Worm (Caenorhabditis elegans) whole organism, L1 larva: ENCODE data around the gene best-19.

ENCODE experiments used
- C16A3.4 ChIP-seq: fragments of 150-350 bp; optimal IDR thresholded peaks from 2 replicates; lab custom pipeline; 2014; ENCODE audit warnings: missing biosample characterization, missing genetic modification characterization
- C34B4.2 ChIP-seq: sonication (generic microtip); optimal IDR thresholded peaks from 2 replicates; lab custom pipeline; 2017; ENCODE audit warnings: mild to moderate bottlenecking, missing genetic modification characterization, missing compliant biosample characterization
- F16B12.6 ChIP-seq: fragments of 150-350 bp; optimal IDR thresholded peaks from 2 replicates; lab custom pipeline; 2014; ENCODE audit warnings: missing biosample characterization, missing genetic modification characterization
- Y116A8C.19 ChIP-seq: sonication (generic microtip); optimal IDR thresholded peaks from 2 replicates; lab custom pipeline; 2016; ENCODE audit warnings: missing compliant biosample characterization, missing genetic modification characterization, borderline replicate concordance
- aha-1 ChIP-seq: fragments of 150-350 bp; optimal IDR thresholded peaks from 2 replicates; lab custom pipeline; 2014; ENCODE audit warnings: missing biosample characterization, missing genetic modification characterization
- aly-2 ChIP-seq: fragments of 150-350 bp; optimal IDR thresholded peaks from 2 replicates; lab custom pipeline; 2014; ENCODE audit warnings: missing biosample characterization, missing genetic modification characterization
- ama-1 ChIP-seq: fragments of 150-350 bp; optimal IDR thresholded peaks from 2 replicates; lab custom pipeline; 2014
- ceh-63 ChIP-seq: fragments of 200-800 bp; sonication (Bioruptor generic); optimal IDR thresholded peaks from 2 replicates; lab custom pipeline; 2018; ENCODE audit warnings: mild to moderate bottlenecking, missing genetic modification characterization, missing compliant biosample characterization
- ceh-8 ChIP-seq: fragments of 200-800 bp; sonication (Bioruptor generic); optimal IDR thresholded peaks from 2 replicates; lab custom pipeline; 2018; ENCODE audit warnings: mild to moderate bottlenecking, missing genetic modification characterization, moderate library complexity, missing compliant biosample characterization
- ceh-82 ChIP-seq, 3 experiments: fragments of 150-350 bp in 1 of 3; sonication (generic microtip) in 2 of 3; optimal IDR thresholded peaks; 2 replicates each; lab custom pipeline; 2014 to 2017; ENCODE audit warnings: missing biosample characterization in 3 of 3, missing genetic modification characterization in 3 of 3
- dsc-1 ChIP-seq: sonication (generic microtip); optimal IDR thresholded peaks from 2 replicates; lab custom pipeline; 2016; ENCODE audit warnings: mild to moderate bottlenecking, missing genetic modification characterization, missing compliant biosample characterization
- efl-1 ChIP-seq, 4 experiments: fragments of 150-350 bp; optimal IDR thresholded peaks in 3 of 4; peaks in 1 of 4; 1 replicate in 1 of 4; 2 replicates in 3 of 4; lab custom pipeline; 2014; ENCODE audit warnings: missing biosample characterization in 2 of 4, missing genetic modification characterization in 2 of 4, missing genetic modification reagents in 2 of 4
- egl-27 ChIP-seq, 2 experiments: fragments of 150-350 bp in 1 of 2; sonication (generic microtip); optimal IDR thresholded peaks; 3 replicates each; lab custom pipeline; 2017 to 2018; ENCODE audit warnings: missing biosample characterization in 2 of 2, missing genetic modification characterization in 2 of 2, missing genetic modification reagents in 2 of 2
- elt-2 ChIP-seq: sonication (generic microtip); optimal IDR thresholded peaks from 2 replicates; lab custom pipeline; 2016; ENCODE audit warnings: missing genetic modification characterization, mild to moderate bottlenecking, inconsistent platforms, missing compliant biosample characterization, missing genetic modification reagents
- elt-3 ChIP-seq, 6 experiments: fragments of 150-350 bp in 1 of 6; sonication (generic microtip); optimal IDR thresholded peaks; 2 replicates each; lab custom pipeline; 2017 to 2018; ENCODE audit warnings: missing biosample characterization in 6 of 6, missing genetic modification characterization in 6 of 6, inconsistent platforms in 1 of 6
- ets-5 ChIP-seq: fragments of 200-800 bp; sonication (Bioruptor generic); IDR thresholded peaks from 2 replicates; pipeline ENCODE4 v1.3.6; 2022; ENCODE audit warnings: missing genetic modification characterization, missing compliant biosample characterization
- fkh-10 ChIP-seq: sonication (generic microtip); optimal IDR thresholded peaks from 2 replicates; lab custom pipeline; 2017; ENCODE audit warnings: missing biosample characterization, missing genetic modification reagents, missing genetic modification characterization
- fkh-4 ChIP-seq: sonication (generic microtip); optimal IDR thresholded peaks from 2 replicates; lab custom pipeline; 2016; ENCODE audit warnings: missing compliant biosample characterization, missing genetic modification characterization, borderline replicate concordance
- fkh-8 ChIP-seq: sonication (generic microtip); optimal IDR thresholded peaks from 2 replicates; lab custom pipeline; 2016; ENCODE audit warnings: mild to moderate bottlenecking, missing genetic modification characterization, missing compliant biosample characterization
- fos-1 ChIP-seq: fragments of 150-350 bp; optimal IDR thresholded peaks from 2 replicates; lab custom pipeline; 2014; ENCODE audit warnings: missing biosample characterization, missing genetic modification characterization
- irx-1 ChIP-seq: sonication (generic microtip); optimal IDR thresholded peaks from 2 replicates; lab custom pipeline; 2016; ENCODE audit warnings: missing genetic modification characterization, missing compliant biosample characterization
- isw-1 ChIP-seq: fragments of 200-800 bp; sonication (Bioruptor generic); IDR thresholded peaks from 2 replicates; pipeline ENCODE4 v1.3.6; 2022; ENCODE audit warnings: missing genetic modification characterization, missing compliant biosample characterization
- jun-1 ChIP-seq: fragments of 150-350 bp; optimal IDR thresholded peaks from 2 replicates; lab custom pipeline; 2014; ENCODE audit warnings: missing biosample characterization, missing genetic modification reagents, missing genetic modification characterization
- lin-14 ChIP-seq: fragments of 200-800 bp; sonication (Bioruptor generic); optimal IDR thresholded peaks from 2 replicates; lab custom pipeline; 2018; ENCODE audit warnings: mild to moderate bottlenecking, missing genetic modification characterization, moderate library complexity, missing compliant biosample characterization
- lin-15B ChIP-seq: fragments of 150-350 bp; sonication (generic microtip); optimal IDR thresholded peaks from 3 replicates; lab custom pipeline; 2014; ENCODE audit warnings: missing biosample characterization, missing genetic modification characterization
- lin-35 ChIP-seq, 2 experiments: fragments of 150-350 bp; optimal IDR thresholded peaks; 2 replicates each; lab custom pipeline; 2014; ENCODE audit warnings: missing biosample characterization in 2 of 2, missing genetic modification characterization in 2 of 2, missing genetic modification reagents in 2 of 2
- lir-3 ChIP-seq: sonication (generic microtip); optimal IDR thresholded peaks from 2 replicates; lab custom pipeline; 2016; ENCODE audit warnings: mild to moderate bottlenecking, missing genetic modification characterization, moderate library complexity, missing compliant biosample characterization; ENCODE audit not compliant: poor library complexity
- lsy-2 ChIP-seq, 2 experiments: fragments of 150-350 bp; optimal IDR thresholded peaks; 2 replicates each; lab custom pipeline; 2014; ENCODE audit warnings: missing biosample characterization in 2 of 2, missing genetic modification characterization in 2 of 2
- mdl-1 ChIP-seq, 2 experiments: fragments of 150-350 bp; optimal IDR thresholded peaks; 2 replicates each; lab custom pipeline; 2014 to 2017; ENCODE audit warnings: missing biosample characterization in 2 of 2, missing genetic modification characterization in 2 of 2, inconsistent platforms in 1 of 2
- nhr-19 ChIP-seq: fragments of 200-800 bp; sonication (Bioruptor generic); conservative IDR thresholded peaks from 2 replicates; pipeline ENCODE4 v1.3.6; 2022; ENCODE audit warnings: missing genetic modification characterization, missing compliant biosample characterization
- nhr-20 ChIP-seq: sonication (generic microtip); optimal IDR thresholded peaks from 2 replicates; lab custom pipeline; 2016; ENCODE audit warnings: mild to moderate bottlenecking, missing genetic modification characterization, missing compliant biosample characterization
- nhr-28 ChIP-seq: fragments of 150-350 bp; optimal IDR thresholded peaks from 2 replicates; lab custom pipeline; 2014; ENCODE audit warnings: missing biosample characterization, missing genetic modification characterization
- nhr-47 ChIP-seq: sonication (generic microtip); optimal IDR thresholded peaks from 2 replicates; lab custom pipeline; 2016; ENCODE audit warnings: mild to moderate bottlenecking, missing genetic modification characterization, moderate library complexity, missing compliant biosample characterization
- nhr-71 ChIP-seq: sonication (generic microtip); optimal IDR thresholded peaks from 2 replicates; lab custom pipeline; 2016; ENCODE audit warnings: mild to moderate bottlenecking, missing genetic modification characterization, moderate library complexity, missing compliant biosample characterization
- nhr-76 ChIP-seq: sonication (generic microtip); optimal IDR thresholded peaks from 2 replicates; lab custom pipeline; 2017; ENCODE audit warnings: missing biosample characterization, missing genetic modification characterization
- nhr-77 ChIP-seq: fragments of 150-350 bp; optimal IDR thresholded peaks from 2 replicates; lab custom pipeline; 2014; ENCODE audit warnings: missing biosample characterization, missing genetic modification characterization
- nhr-84 ChIP-seq: sonication (generic microtip); optimal IDR thresholded peaks from 2 replicates; lab custom pipeline; 2017; ENCODE audit warnings: missing biosample characterization, missing genetic modification characterization
- nhr-85 ChIP-seq: sonication (generic microtip); peaks from one replicate; lab custom pipeline; 2016; ENCODE audit warnings: missing genetic modification characterization, inconsistent platforms, missing compliant biosample characterization
- nhr-90 ChIP-seq: sonication (generic microtip); optimal IDR thresholded peaks from 2 replicates; lab custom pipeline; 2016; ENCODE audit warnings: mild to moderate bottlenecking, missing genetic modification characterization, missing compliant biosample characterization; ENCODE audit not compliant: poor library complexity
- rnt-1 ChIP-seq: sonication (generic microtip); optimal IDR thresholded peaks from 2 replicates; lab custom pipeline; 2016; ENCODE audit warnings: mild to moderate bottlenecking, missing genetic modification characterization, moderate library complexity, missing compliant biosample characterization
- skn-1 ChIP-seq: fragments of 150-350 bp; optimal IDR thresholded peaks from 2 replicates; lab custom pipeline; 2014; ENCODE audit warnings: missing biosample characterization, missing genetic modification characterization
- snu-23 ChIP-seq: sonication (generic microtip); optimal IDR thresholded peaks from 2 replicates; lab custom pipeline; 2016; ENCODE audit warnings: missing genetic modification characterization, missing compliant biosample characterization
- swsn-7 ChIP-seq: sonication (generic microtip); optimal IDR thresholded peaks from 2 replicates; lab custom pipeline; 2016; ENCODE audit warnings: missing genetic modification characterization, missing compliant biosample characterization
- tlp-1 ChIP-seq: fragments of 150-350 bp; optimal IDR thresholded peaks from 2 replicates; lab custom pipeline; 2014; ENCODE audit warnings: missing biosample characterization, missing genetic modification characterization
- unc-86 ChIP-seq: sonication (generic microtip); optimal IDR thresholded peaks from 2 replicates; lab custom pipeline; 2016; ENCODE audit warnings: missing genetic modification characterization, missing compliant biosample characterization
- vab-15 ChIP-seq: sonication (generic microtip); optimal IDR thresholded peaks from 2 replicates; lab custom pipeline; 2017; ENCODE audit warnings: missing genotype, mild to moderate bottlenecking, missing genetic modification characterization, missing compliant biosample characterization
- ztf-11 ChIP-seq, 2 experiments: sonication (generic microtip); optimal IDR thresholded peaks; 2 replicates each; lab custom pipeline; 2016 to 2017; ENCODE audit warnings: missing genetic modification characterization in 2 of 2, missing biosample characterization in 1 of 2, missing compliant biosample characterization in 1 of 2
- ztf-4 ChIP-seq: fragments of 150-350 bp; optimal IDR thresholded peaks from 2 replicates; lab custom pipeline; 2014; ENCODE audit warnings: missing biosample characterization, missing genetic modification characterization

Gene best-19

DNA sequence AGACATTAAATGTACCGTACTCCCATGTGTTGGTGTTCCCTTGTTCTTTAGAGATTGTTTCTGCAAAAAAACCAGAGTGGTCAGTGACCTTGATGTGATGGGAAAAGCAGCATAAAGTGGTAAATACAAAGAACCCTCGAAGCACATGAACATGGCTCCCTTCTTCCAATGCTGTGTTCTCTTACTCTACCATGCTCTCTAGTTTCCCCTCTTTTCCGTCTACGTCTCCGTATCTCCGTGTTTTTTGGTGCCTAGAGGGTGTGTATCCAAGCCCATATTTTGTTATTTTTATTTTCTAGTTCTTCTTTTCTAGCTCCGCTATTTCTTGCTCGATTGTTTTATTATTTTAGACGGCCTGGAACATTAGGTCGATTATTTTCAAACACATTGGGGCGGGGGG is 23.1 kb downstream of the best-19 start:
- TF ChIP-seq aha-1 (tag; lab: Kevin White, UChicago) (no peak), nhr-19 (GFP tag; lab: Robert Waterston, UW) (peak; percentile 37; the same call in 1 of the 2 replicates), lsy-2 (tag; optimal IDR thresholded peaks at IDR 0.05; lab: Kevin White, UChicago) (peak in 1 of 2 experiments; percentile 23), skn-1 (tag; lab: Kevin White, UChicago) (no peak), nhr-90 (tag; lab: Kevin White, UChicago) (no peak), fkh-10 (GFP tag; lab: Kevin White, UChicago) (no peak), F16B12.6 (no peak), ceh-8 (no peak), ztf-4 (tag; lab: Kevin White, UChicago) (no peak), elt-2 (tag; lab: Kevin White, UChicago) (no peak), ets-5 (GFP tag; lab: Robert Waterston, UW) (no peak), aly-2 (tag; lab: Kevin White, UChicago) (no peak), isw-1 (GFP tag; lab: Robert Waterston, UW) (no peak), dsc-1 (tag; lab: Kevin White, UChicago) (no peak), ceh-82 (tag; optimal IDR thresholded peaks at IDR 0.05; lab: Kevin White, UChicago) (peak in 1 of 3 experiments; percentile 37), tlp-1 (tag; lab: Kevin White, UChicago) (no peak), irx-1 (tag; lab: Kevin White, UChicago) (no peak), lir-3 (no peak), unc-86 (tag; lab: Kevin White, UChicago) (no peak), rnt-1 (tag; lab: Kevin White, UChicago) (peak; percentile 46), nhr-20 (tag; lab: Kevin White, UChicago) (no peak), vab-15 (no peak), fos-1 (no peak), nhr-84 (tag; lab: Kevin White, UChicago) (no peak), swsn-7 (tag; lab: Kevin White, UChicago) (no peak), lin-15B (tag; lab: Kevin White, UChicago) (no peak), ama-1 (lab: Kevin White, UChicago) (no peak), elt-3 (tag; optimal IDR thresholded peaks at IDR 0.05; lab: Kevin White, UChicago) (no peak), nhr-28 (no peak), nhr-85 (tag; lab: Kevin White, UChicago) (no peak), nhr-47 (tag; lab: Kevin White, UChicago) (no peak), nhr-71 (tag; lab: Kevin White, UChicago) (peak; percentile 44), nhr-76 (tag; lab: Kevin White, UChicago) (no peak), lin-35 (GFP tag; optimal IDR thresholded peaks at IDR 0.05; lab: Kevin White, UChicago) (peak in 1 of 2 experiments; percentile 14), lin-14 (GFP tag; lab: Kevin White, UChicago) (peak; percentile 72), jun-1 (tag; lab: Kevin White, UChicago) (no peak), snu-23 (GFP tag; lab: Kevin White, UChicago) (peak; percentile 36), egl-27 (tag; optimal IDR thresholded peaks at IDR 0.05; lab: Kevin White, UChicago) (no peak), C34B4.2 (tag; lab: Kevin White, UChicago) (no peak), mdl-1 (tag; optimal IDR thresholded peaks at IDR 0.05; lab: Kevin White, UChicago) (no peak), efl-1 (optimal IDR thresholded peaks at IDR 0.05; lab: Kevin White, UChicago) (peak; percentile 15 to 38), efl-1 (GFP tag; optimal IDR thresholded peaks at IDR 0.05 in 1 of 2; lab: Kevin White, UChicago) (peak in 1 of 2 experiments; percentile 11), Y116A8C.19 (tag; lab: Kevin White, UChicago) (no peak)
- TF ChIP-seq, all 84 proteins: peak for 9

DNA sequence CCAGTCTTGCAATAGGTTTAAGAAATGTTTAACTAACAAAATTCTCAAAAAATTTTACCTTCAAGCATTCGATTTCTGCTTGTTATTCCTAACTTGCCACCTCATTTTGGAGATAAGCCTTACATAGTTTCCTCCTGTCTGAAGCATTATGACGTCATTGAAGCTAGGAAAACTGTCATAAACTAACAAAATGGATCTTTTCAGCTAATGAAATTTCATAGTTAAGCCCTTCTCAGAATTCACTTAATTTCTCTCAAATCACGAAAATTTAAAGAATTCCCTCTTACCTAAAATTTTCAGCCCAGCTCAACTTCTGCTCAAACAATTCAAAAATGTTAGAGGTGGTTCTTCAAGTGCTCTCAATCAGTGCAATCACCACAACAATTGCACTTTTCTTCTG is 23.8 kb downstream of the best-19 start, which contains the start of gene swt-1:
swt-1 (plus strand) TSS at position 301 of the 400 bp plus-strand sequence.
- TF ChIP-seq C16A3.4 (no peak), fkh-8 (tag; lab: Kevin White, UChicago) (no peak), irx-1 (tag; lab: Kevin White, UChicago) (no peak), lin-15B (tag; lab: Kevin White, UChicago) (no peak), nhr-77 (tag; lab: Kevin White, UChicago) (no peak), aha-1 (tag; lab: Kevin White, UChicago) (no peak), fos-1 (no peak), ceh-63 (GFP tag; lab: Kevin White, UChicago) (no peak), fkh-10 (GFP tag; lab: Kevin White, UChicago) (no peak), ztf-11 (tag; optimal IDR thresholded peaks at IDR 0.05; lab: Kevin White, UChicago) (no peak), fkh-4 (tag; lab: Kevin White, UChicago) (no peak), nhr-28 (no peak), ztf-4 (tag; lab: Kevin White, UChicago) (no peak), lin-14 (GFP tag; lab: Kevin White, UChicago) (no peak)
- TF ChIP-seq, all 84 proteins: peak for 0
